Worm (Caenorhabditis elegans): Measurements from ENCODE around the gene E04F6.6.

DNA sequence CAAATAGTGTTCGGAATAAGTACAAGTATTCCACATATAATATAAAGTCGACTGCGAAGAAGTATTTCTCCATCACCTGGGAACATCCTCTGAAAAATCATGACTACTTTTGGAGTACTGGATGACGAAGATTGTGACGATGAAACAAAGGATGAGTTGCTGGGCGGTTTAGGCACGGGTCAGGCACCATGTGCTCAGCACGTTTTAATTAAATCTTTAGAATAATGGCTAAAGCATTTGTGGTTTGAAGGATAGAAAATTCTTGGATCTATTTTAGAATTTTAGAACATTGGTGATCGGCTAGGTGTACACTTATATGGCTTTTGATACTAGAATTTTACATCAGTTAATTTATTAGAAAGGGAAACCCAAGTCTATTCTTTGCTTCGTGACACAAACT lies 12.3 kb downstream of the E04F6.6 start, which contains the start of gene C27H5.6:
- TF ChIP-seq nhr-90 (tag; optimal IDR thresholded peaks at IDR 0.05) (no peak), K11D2.4 (GFP tag; IDR thresholded peaks at IDR 0.05) (no peak), akir-1 (GFP tag; optimal IDR thresholded peaks at IDR 0.05) (no peak), ztf-22 (GFP tag; optimal IDR thresholded peaks at IDR 0.05) (no peak), hmg-1.2 (GFP tag; IDR thresholded peaks at IDR 0.05) (no peak)
